Fruit fly (Drosophila melanogaster) Kc167 (cell line): ENCODE results near the gene CG3566.

ENCODE experiments used
- Myc ChIP-seq: fragments of >200 bp; optimal IDR thresholded peaks from 2 replicates; lab custom pipeline; 2017; ENCODE audit warnings: missing external identifiers
- Sin3A ChIP-seq: fragments of >200 bp; optimal IDR thresholded peaks from 2 replicates; lab custom pipeline; 2018; ENCODE audit warnings: missing external identifiers
- h ChIP-seq: fragments of >200 bp; optimal IDR thresholded peaks from 3 replicates; lab custom pipeline; 2018; ENCODE audit warnings: missing external identifiers
- insv ChIP-seq: fragments of >200 bp; optimal IDR thresholded peaks from 3 replicates; lab custom pipeline; 2018; ENCODE audit warnings: missing external identifiers
- psq ChIP-seq: fragments of >200 bp; optimal IDR thresholded peaks from 2 replicates; lab custom pipeline; 2017; ENCODE audit warnings: missing external identifiers
- ttk ChIP-seq: sonication (Bioruptor generic); optimal IDR thresholded peaks from 2 replicates; lab custom pipeline; 2017; ENCODE audit warnings: missing external identifiers

The CG3566 gene

dm6 chrX:6263614-6264130 is 12.9 kb downstream of the CG3566 start:
- TF ChIP-seq insv (lab: Kevin White, UChicago) (no peak), Myc (no peak), h (lab: Kevin White, UChicago) (no peak), psq (lab: Kevin White, UChicago) (no peak), ttk (no peak), Sin3A (lab: Kevin White, UChicago) (no peak)

DNA sequence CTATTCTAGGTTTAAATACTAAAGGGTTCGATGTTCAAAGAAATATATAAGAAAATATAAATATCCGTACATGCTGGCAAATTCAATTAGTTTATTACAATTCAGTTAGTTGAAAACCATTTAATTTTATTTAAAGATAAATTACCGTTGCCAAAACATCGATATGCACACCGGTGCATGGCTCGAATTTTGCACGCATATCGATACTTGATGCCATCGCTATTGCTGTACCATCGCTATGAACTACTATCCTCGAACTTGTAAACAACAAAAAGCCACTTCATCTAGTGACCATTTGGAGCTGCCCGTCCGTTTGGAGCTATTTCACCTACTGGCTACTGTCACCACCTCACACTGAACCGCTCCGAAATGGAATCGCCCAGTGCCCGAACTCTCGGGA is 15.6 kb downstream of the CG3566 start, which contains the start of gene Josd:
Josd (plus strand) TSS at position 270 of the 400 bp plus-strand sequence.
- TF ChIP-seq h (lab: Kevin White, UChicago) (no peak), psq (lab: Kevin White, UChicago) (no peak), ttk (no peak), Myc (no peak), insv (lab: Kevin White, UChicago) (no peak), Sin3A (lab: Kevin White, UChicago) (no peak)

dm6 chrX:6259696-6260095 is 16.8 kb downstream of the CG3566 start:
- TF ChIP-seq ttk = no peak
- TF ChIP-seq Sin3A (lab: Kevin White, UChicago) = no peak
- no peak for TF ChIP-seq h (lab: Kevin White, UChicago)
- no peak for TF ChIP-seq insv (lab: Kevin White, UChicago)
- no peak for TF ChIP-seq psq (lab: Kevin White, UChicago)
- no peak for TF ChIP-seq Myc

dm6 chrX:6255414-6255915 is 21.1 kb downstream of the CG3566 start, which contains the start of the genes Rbcn-3A and Spx:
Rbcn-3A (minus strand) TSS chrX:6255487.
Spx (plus strand) TSS chrX:6255822.
- TF ChIP-seq Myc (no peak), psq (lab: Kevin White, UChicago) (no peak), insv (lab: Kevin White, UChicago) (no peak), ttk (no peak), h (lab: Kevin White, UChicago) (no peak), Sin3A (lab: Kevin White, UChicago) (no peak)

- no peak for TF ChIP-seq psq (lab: Kevin White, UChicago)
- no peak for TF ChIP-seq h (lab: Kevin White, UChicago)
Measured at dm6 chrX:6254617-6255349, 21.7 kb downstream of the CG3566 start.

- TF ChIP-seq insv (lab: Kevin White, UChicago) (no peak), Sin3A (lab: Kevin White, UChicago) (no peak), Myc (no peak), psq (lab: Kevin White, UChicago) (no peak)
Measured at dm6 chrX:6253701-6254100, 22.8 kb downstream of the CG3566 start.

DNA sequence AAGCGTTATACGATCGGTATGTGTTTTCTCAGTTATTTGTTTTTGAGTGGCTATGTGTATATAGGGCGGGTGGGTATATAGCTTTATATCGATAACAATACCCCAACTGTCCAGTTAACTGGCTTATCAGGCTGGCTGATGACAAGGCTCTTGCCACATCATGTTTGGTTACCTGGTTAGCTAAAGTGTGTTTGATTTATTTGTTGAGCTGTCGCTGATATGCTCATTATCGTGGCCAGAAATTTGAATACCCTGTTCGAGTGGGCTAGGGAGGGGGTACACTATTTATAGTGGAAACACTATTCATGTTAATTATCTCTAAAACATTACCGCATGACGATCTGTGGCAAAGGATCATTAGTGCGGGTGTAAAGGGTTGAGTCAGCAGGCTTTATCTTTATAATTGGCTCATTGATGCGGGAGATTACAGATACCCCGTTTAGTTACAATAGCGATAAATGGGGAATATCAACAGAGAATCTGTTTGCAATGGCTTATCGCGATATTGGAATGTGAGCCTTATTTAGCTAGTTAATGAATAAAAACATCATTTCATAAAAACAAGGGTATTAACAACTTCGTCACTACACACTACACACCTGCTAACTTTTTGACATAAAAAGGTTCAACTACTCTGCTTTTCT is 23.5 kb downstream of the CG3566 start:
- TF ChIP-seq Myc (no peak), h (lab: Kevin White, UChicago) (no peak), Sin3A (lab: Kevin White, UChicago) (no peak), insv (lab: Kevin White, UChicago) (no peak), ttk (no peak)

dm6 chrX:6237015-6237414 is 39.5 kb downstream of the CG3566 start, which contains the start of gene CG14445:
CG14445 (plus strand) TSS chrX:6237315.
- TF ChIP-seq h (lab: Kevin White, UChicago) (no peak), ttk (no peak), Sin3A (lab: Kevin White, UChicago) (no peak), psq (lab: Kevin White, UChicago) (no peak), insv (lab: Kevin White, UChicago) (no peak), Myc (no peak)

DNA sequence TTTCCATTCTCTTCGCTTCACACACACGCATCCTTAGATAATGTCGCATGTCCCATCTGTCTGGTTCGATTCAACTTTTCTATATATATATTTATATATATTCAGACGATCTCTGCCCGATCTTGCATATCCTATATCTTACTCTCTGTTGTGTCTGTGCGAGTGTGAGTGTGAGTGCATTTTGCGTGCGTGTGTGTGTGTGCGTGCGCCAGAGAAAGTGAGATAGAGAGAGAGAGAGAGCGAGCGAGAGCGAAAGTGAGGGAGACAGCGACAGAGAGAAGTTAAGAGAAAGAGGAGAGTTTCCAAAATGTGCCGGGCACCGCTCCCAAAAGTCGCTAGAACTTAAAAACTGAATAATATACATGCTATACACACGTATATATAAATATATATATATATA is 44.8 kb downstream of the CG3566 start:
- TF ChIP-seq ttk (no peak), Sin3A (lab: Kevin White, UChicago) (no peak), h (lab: Kevin White, UChicago) (no peak), psq (lab: Kevin White, UChicago) (no peak), Myc (no peak), insv (lab: Kevin White, UChicago) (no peak)

- TF ChIP-seq psq (lab: Kevin White, UChicago) = no peak
Measured at dm6 chrX:6225472-6226049, 51.0 kb downstream of the CG3566 start, which contains the start of gene dtn. dtn (plus strand) TSS chrX:6225647.
